Fruit fly (Drosophila melanogaster) whole organism, embryonic: ENCODE data around the gene CG7519.

ENCODE experiments used
- Antp ChIP-seq: fragments of 200-800 bp; sonication (Bioruptor generic); optimal IDR thresholded peaks from 3 replicates; lab custom pipeline; 2016; ENCODE audit warnings: missing biosample characterization, missing genetic modification characterization
- Asciz ChIP-seq: fragments of 200-800 bp; sonication (Bioruptor generic); optimal IDR thresholded peaks from 2 replicates; lab custom pipeline; 2017; ENCODE audit warnings: missing biosample characterization, mild to moderate bottlenecking, missing genetic modification characterization, missing genetic modification reagents
- Atf3 ChIP-seq: fragments of 200-800 bp; sonication (Bioruptor generic); optimal IDR thresholded peaks from 3 replicates; lab custom pipeline; 2016; ENCODE audit warnings: missing biosample characterization, missing genetic modification characterization
- B-H2 ChIP-seq: fragments of 200-800 bp; sonication (Bioruptor generic); optimal IDR thresholded peaks from 2 replicates; lab custom pipeline; 2018; ENCODE audit warnings: missing biosample characterization, mild to moderate bottlenecking, missing genetic modification characterization
- BtbVII ChIP-seq: fragments of 200-800 bp; sonication (Bioruptor generic); optimal IDR thresholded peaks from 3 replicates; lab custom pipeline; 2017; ENCODE audit warnings: missing biosample characterization, mild to moderate bottlenecking, missing genetic modification characterization
- CG11456 ChIP-seq: fragments of 200-800 bp; sonication (Bioruptor generic); IDR thresholded peaks from 3 replicates; pipeline ENCODE4 v1.3.6; 2022; ENCODE audit warnings: missing biosample characterization, missing genetic modification characterization
- CG13287 ChIP-seq: fragments of 200-800 bp; sonication (Bioruptor generic); IDR thresholded peaks from 2 replicates; pipeline ENCODE4 v1.3.6; 2022; ENCODE audit warnings: missing biosample characterization, missing genetic modification characterization; ENCODE audit not compliant: partially characterized antibody
- CG14014 ChIP-seq: fragments of 200-800 bp; sonication (Bioruptor generic); IDR thresholded peaks from 2 replicates; pipeline ENCODE4 v1.3.6; 2022; ENCODE audit warnings: missing biosample characterization, missing genetic modification characterization
- CG15479 ChIP-seq: fragments of 200-800 bp; sonication (Bioruptor generic); optimal IDR thresholded peaks from 3 replicates; lab custom pipeline; 2019; ENCODE audit warnings: missing biosample characterization, mild to moderate bottlenecking, missing genetic modification characterization, moderate library complexity
- CG16863 ChIP-seq: fragments of 200-800 bp; sonication (Bioruptor generic); optimal IDR thresholded peaks from 3 replicates; lab custom pipeline; 2016; ENCODE audit warnings: missing biosample characterization, missing genetic modification characterization
- CG17568 ChIP-seq: fragments of 200-800 bp; sonication (Bioruptor generic); optimal IDR thresholded peaks from 2 replicates; lab custom pipeline; 2018; ENCODE audit warnings: missing biosample characterization, mild to moderate bottlenecking, missing genetic modification characterization, moderate library complexity
- CG2875 ChIP-seq: fragments of 200-800 bp; sonication (Bioruptor generic); optimal IDR thresholded peaks from 2 replicates; lab custom pipeline; 2017; ENCODE audit warnings: missing biosample characterization, mild to moderate bottlenecking, missing genetic modification characterization, missing genetic modification reagents
- CG30020 ChIP-seq: fragments of 200-800 bp; optimal IDR thresholded peaks from 2 replicates; lab custom pipeline; 2019; ENCODE audit warnings: missing biosample characterization, mild to moderate bottlenecking, missing genetic modification characterization, moderate library complexity
- CG30431 ChIP-seq: fragments of 200-800 bp; sonication (Bioruptor generic); optimal IDR thresholded peaks from 2 replicates; lab custom pipeline; 2017; ENCODE audit warnings: missing biosample characterization, missing genetic modification characterization
- CG31388 ChIP-seq: fragments of 200-800 bp; sonication (Bioruptor generic); optimal IDR thresholded peaks from 2 replicates; lab custom pipeline; 2016; ENCODE audit warnings: missing biosample characterization, missing genetic modification characterization
- CG3163 ChIP-seq: fragments of 200-800 bp; sonication (Bioruptor generic); optimal IDR thresholded peaks from 3 replicates; lab custom pipeline; 2016; ENCODE audit warnings: missing biosample characterization, missing genetic modification characterization
- CG32772 ChIP-seq: fragments of 200-800 bp; sonication (Bioruptor generic); IDR thresholded peaks from 2 replicates; pipeline ENCODE4 v1.3.6; 2022; ENCODE audit warnings: missing biosample characterization, missing genetic modification characterization
- CG34376 ChIP-seq: fragments of 200-800 bp; sonication (Bioruptor generic); optimal IDR thresholded peaks from 2 replicates; lab custom pipeline; 2018; ENCODE audit warnings: missing biosample characterization, mild to moderate bottlenecking, missing genetic modification characterization
- CG3726 ChIP-seq: fragments of 200-800 bp; sonication (Bioruptor generic); IDR thresholded peaks from 3 replicates; pipeline ENCODE4, ENCODE4 v1.3.6; 2022; ENCODE audit warnings: missing biosample characterization, missing genetic modification characterization
- CG42726 ChIP-seq: fragments of 200-800 bp; sonication (Bioruptor generic); IDR thresholded peaks from 2 replicates; pipeline ENCODE4 v1.3.6; 2022; ENCODE audit warnings: missing biosample characterization, missing genetic modification characterization; ENCODE audit not compliant: partially characterized antibody
- CG6854 ChIP-seq: fragments of 200-800 bp; sonication (Bioruptor generic); optimal IDR thresholded peaks from 3 replicates; lab custom pipeline; 2017; ENCODE audit warnings: missing biosample characterization, mild to moderate bottlenecking, missing genetic modification characterization
- CG7357 ChIP-seq: fragments of 200-800 bp; sonication (Bioruptor generic); IDR thresholded peaks from 3 replicates; pipeline ENCODE4 v1.3.6; 2022; ENCODE audit warnings: missing biosample characterization, missing genetic modification characterization
- CG8290 ChIP-seq, 3 experiments: fragments of 200-800 bp; sonication (Bioruptor generic); optimal IDR thresholded peaks; 2 replicates each; lab custom pipeline; 2016 to 2019; ENCODE audit warnings: missing biosample characterization in 3 of 3, missing genetic modification characterization in 3 of 3, mild to moderate bottlenecking in 2 of 3, moderate library complexity in 1 of 3
- CG8388 ChIP-seq: fragments of 200-800 bp; sonication (Bioruptor generic); optimal IDR thresholded peaks from 2 replicates; lab custom pipeline; 2019; ENCODE audit warnings: missing biosample characterization, mild to moderate bottlenecking, missing genetic modification characterization, moderate library complexity
- CG8944 ChIP-seq: fragments of 200-800 bp; sonication (Bioruptor generic); optimal IDR thresholded peaks from 3 replicates; lab custom pipeline; 2016; ENCODE audit warnings: missing biosample characterization, missing genetic modification characterization
- D19B ChIP-seq: fragments of 200-800 bp; sonication (Bioruptor generic); optimal IDR thresholded peaks from 2 replicates; lab custom pipeline; 2017; ENCODE audit warnings: missing biosample characterization, mild to moderate bottlenecking, missing genetic modification characterization
- Dip3 ChIP-seq: fragments of 200-800 bp; sonication (Bioruptor generic); optimal IDR thresholded peaks from 3 replicates; lab custom pipeline; 2016; ENCODE audit warnings: missing biosample characterization, missing genetic modification characterization
- E2f1 ChIP-seq: fragments of 200-800 bp; sonication (Bioruptor generic); IDR thresholded peaks from 2 replicates; pipeline ENCODE4 v1.3.6; 2022; ENCODE audit warnings: missing biosample characterization, missing genetic modification characterization
- Gsc ChIP-seq: fragments of 200-800 bp; sonication (Bioruptor generic); IDR thresholded peaks from 2 replicates; pipeline ENCODE4 v1.3.6; 2022; ENCODE audit warnings: missing biosample characterization, missing genetic modification characterization
- H15 ChIP-seq: fragments of 200-800 bp; sonication (Bioruptor generic); IDR thresholded peaks from 3 replicates; pipeline ENCODE4 v1.3.6; 2022; ENCODE audit warnings: missing biosample characterization, missing genetic modification characterization
- Oli ChIP-seq: fragments of 200-800 bp; sonication (Bioruptor generic); optimal IDR thresholded peaks from 2 replicates; lab custom pipeline; 2018; ENCODE audit warnings: missing biosample characterization, mild to moderate bottlenecking, missing genetic modification characterization, moderate library complexity
- Xbp1 ChIP-seq: fragments of 200-800 bp; sonication (Bioruptor generic); optimal IDR thresholded peaks from 3 replicates; lab custom pipeline; 2016; ENCODE audit warnings: missing biosample characterization, mild to moderate bottlenecking, missing genetic modification characterization
- aop ChIP-seq: fragments of 200-800 bp; sonication (Bioruptor generic); IDR thresholded peaks from 2 replicates; pipeline ENCODE4 v1.3.6; 2022; ENCODE audit warnings: missing biosample characterization, missing genetic modification characterization
- cg ChIP-seq: fragments of 200-800 bp; sonication (Bioruptor generic); optimal IDR thresholded peaks from 3 replicates; lab custom pipeline; 2019; ENCODE audit warnings: missing biosample characterization, mild to moderate bottlenecking, missing genetic modification characterization, moderate library complexity
- crp ChIP-seq, 2 experiments: fragments of 200-800 bp; sonication (Bioruptor generic); optimal IDR thresholded peaks; 2 replicates in 1 of 2; 3 replicates in 1 of 2; lab custom pipeline; 2017; ENCODE audit warnings: missing biosample characterization in 2 of 2, missing genetic modification characterization in 2 of 2, mild to moderate bottlenecking in 1 of 2, moderate library complexity in 1 of 2
- emc ChIP-seq: fragments of 200-800 bp; sonication (Bioruptor generic); optimal IDR thresholded peaks from 2 replicates; lab custom pipeline; 2016; ENCODE audit warnings: missing biosample characterization, missing genetic modification characterization
- fd102C ChIP-seq: fragments of 200-800 bp; sonication (Bioruptor generic); optimal IDR thresholded peaks from 2 replicates; lab custom pipeline; 2018; ENCODE audit warnings: missing biosample characterization, mild to moderate bottlenecking, missing genetic modification characterization, moderate library complexity
- grau ChIP-seq: fragments of 200-800 bp; optimal IDR thresholded peaks from 3 replicates; lab custom pipeline; 2019; ENCODE audit warnings: missing biosample characterization, mild to moderate bottlenecking, missing genetic modification characterization, moderate library complexity
- her ChIP-seq: fragments of 200-800 bp; sonication (Bioruptor generic); optimal IDR thresholded peaks from 2 replicates; lab custom pipeline; 2016; ENCODE audit warnings: missing biosample characterization, missing genetic modification characterization
- insv ChIP-seq, 2 experiments: fragments of 200-800 bp; sonication (Bioruptor generic); optimal IDR thresholded peaks; 3 replicates each; lab custom pipeline; 2016 to 2018; ENCODE audit warnings: missing biosample characterization in 2 of 2, missing genetic modification characterization in 2 of 2
- inv ChIP-seq: fragments of 200-800 bp; sonication (Bioruptor generic); IDR thresholded peaks from 2 replicates; pipeline ENCODE4 v1.3.6; 2022; ENCODE audit warnings: missing biosample characterization, missing genetic modification characterization; ENCODE audit not compliant: partially characterized antibody
- lbe ChIP-seq: fragments of 200-800 bp; sonication (Bioruptor generic); optimal IDR thresholded peaks from 2 replicates; lab custom pipeline; 2016; ENCODE audit warnings: missing biosample characterization, mild to moderate bottlenecking, missing genetic modification characterization
- mam ChIP-seq: fragments of 200-800 bp; sonication (Bioruptor generic); optimal IDR thresholded peaks from 3 replicates; lab custom pipeline; 2016; ENCODE audit warnings: missing biosample characterization, missing genetic modification characterization
- pzg ChIP-seq: fragments of 200-800 bp; sonication (Bioruptor generic); optimal IDR thresholded peaks from 3 replicates; lab custom pipeline; 2018; ENCODE audit warnings: missing biosample characterization, mild to moderate bottlenecking, missing genetic modification characterization, moderate library complexity
- repo ChIP-seq: fragments of 200-800 bp; sonication (Bioruptor generic); optimal IDR thresholded peaks from 2 replicates; lab custom pipeline; 2016; ENCODE audit warnings: missing biosample characterization, missing genetic modification characterization
- slp2 ChIP-seq: fragments of 200-800 bp; sonication (Bioruptor generic); optimal IDR thresholded peaks from 2 replicates; lab custom pipeline; 2016; ENCODE audit warnings: missing biosample characterization, missing genetic modification characterization
- sr ChIP-seq: fragments of 200-800 bp; sonication (Bioruptor generic); IDR thresholded peaks from 3 replicates; pipeline ENCODE4 v1.3.6; 2022; ENCODE audit warnings: missing biosample characterization, missing genetic modification characterization
- tll ChIP-seq, 2 experiments: fragments of 200-800 bp in 1 of 2; fragments of >200 bp in 1 of 2; sonication (Bioruptor generic) in 1 of 2; optimal IDR thresholded peaks; 2 replicates each; lab custom pipeline; 2017 to 2019; ENCODE audit warnings: missing biosample characterization in 2 of 2, missing genetic modification characterization in 2 of 2, mild to moderate bottlenecking in 1 of 2, moderate library complexity in 1 of 2
- trh ChIP-seq: fragments of 200-800 bp; sonication (Bioruptor generic); optimal IDR thresholded peaks from 2 replicates; lab custom pipeline; 2016; ENCODE audit warnings: missing biosample characterization, missing genetic modification characterization
- z ChIP-seq: fragments of 200-800 bp; sonication (Bioruptor generic); IDR thresholded peaks from 3 replicates; pipeline ENCODE4 v1.3.6; 2022; ENCODE audit warnings: missing biosample characterization, missing genetic modification characterization
- zen2 ChIP-seq: fragments of 200-800 bp; sonication (Bioruptor generic); IDR thresholded peaks from 3 replicates; pipeline ENCODE4 v1.3.6; 2022; ENCODE audit warnings: missing biosample characterization, missing genetic modification characterization; ENCODE audit not compliant: partially characterized antibody

The CG7519 gene

dm6 chr3L:21536857-21537256 lies 44.0 kb downstream of the CG7519 start, which contains the start of gene Rpn10 (continued):
- TF ChIP-seq Atf3 (GFP tag; lab: Kevin White, UChicago): no peak
- TF ChIP-seq zen2: peak; percentile 96
- no peak for TF ChIP-seq Gsc (GFP tag; lab: Robert Waterston, UW)
- peak; percentile 40 for TF ChIP-seq CG8388 (GFP tag; lab: Kevin White, UChicago)
- no peak for TF ChIP-seq CG31388 (GFP tag; lab: Kevin White, UChicago)
- peak; percentile 97 for TF ChIP-seq inv (GFP tag; lab: Robert Waterston, UW)
- TF ChIP-seq D19B (GFP tag; lab: Kevin White, UChicago): no peak
- no peak for TF ChIP-seq CG30431 (GFP tag; lab: Kevin White, UChicago)
- no peak for TF ChIP-seq insv (GFP tag; optimal IDR thresholded peaks at IDR 0.05; lab: Kevin White, UChicago)
- no peak for TF ChIP-seq CG34376 (GFP tag; lab: Kevin White, UChicago)
- TF ChIP-seq Oli: no peak
- TF ChIP-seq E2f1 (GFP tag; lab: Robert Waterston, UW): no peak
- no peak for TF ChIP-seq CG3726 (GFP tag; lab: Robert Waterston, UW)
- TF ChIP-seq CG16863 (GFP tag; lab: Kevin White, UChicago): no peak
- TF ChIP-seq Dip3: peak; percentile 21
- no peak for TF ChIP-seq fd102C (GFP tag; lab: Kevin White, UChicago)
- TF ChIP-seq sr (GFP tag; lab: Robert Waterston, UW): no peak
- no peak for TF ChIP-seq cg (GFP tag; lab: Kevin White, UChicago)
- peak; percentile 29 for TF ChIP-seq Antp (GFP tag; lab: Kevin White, UChicago)
- no peak for TF ChIP-seq BtbVII (GFP tag; lab: Kevin White, UChicago)
- TF ChIP-seq tll (GFP tag; optimal IDR thresholded peaks at IDR 0.05; lab: Kevin White, UChicago): no peak
- no peak for TF ChIP-seq slp2 (GFP tag; lab: Kevin White, UChicago)
- TF ChIP-seq crp (GFP tag; optimal IDR thresholded peaks at IDR 0.05; lab: Kevin White, UChicago): no peak
- no peak for TF ChIP-seq CG3163 (GFP tag; lab: Kevin White, UChicago)
- peak; percentile 5 for TF ChIP-seq CG8944 (GFP tag; lab: Kevin White, UChicago)
- TF ChIP-seq emc (GFP tag; lab: Kevin White, UChicago): no peak
- TF ChIP-seq aop: no peak
- TF ChIP-seq CG15479: no peak
- no peak for TF ChIP-seq grau (tag; lab: Kevin White, UChicago)
- no peak for TF ChIP-seq lbe (GFP tag; lab: Kevin White, UChicago)
- no peak for TF ChIP-seq CG11456 (GFP tag; lab: Robert Waterston, UW)
- TF ChIP-seq mam (GFP tag; lab: Kevin White, UChicago): peak; percentile 38
- no peak for TF ChIP-seq CG32772 (GFP tag; lab: Robert Waterston, UW)
- no peak for TF ChIP-seq z (GFP tag; lab: Robert Waterston, UW)
- peak; percentile 98 for TF ChIP-seq CG42726 (GFP tag; lab: Robert Waterston, UW)
- no peak for TF ChIP-seq CG7357 (GFP tag; lab: Robert Waterston, UW)
- no peak for TF ChIP-seq her (GFP tag; lab: Kevin White, UChicago)
- TF ChIP-seq CG14014: peak; percentile 49; the same call in 1 of the 2 replicates
- no peak for TF ChIP-seq CG6854 (GFP tag; lab: Kevin White, UChicago)
- TF ChIP-seq pzg: peak; percentile 94
- TF ChIP-seq repo (GFP tag; lab: Kevin White, UChicago): peak; percentile 28
- peak; percentile 58 for TF ChIP-seq Xbp1 (GFP tag; lab: Kevin White, UChicago)
- peak; percentile 85 for TF ChIP-seq CG30020 (tag; lab: Kevin White, UChicago)
- TF ChIP-seq CG17568 (GFP tag; lab: Kevin White, UChicago): no peak
- no peak for TF ChIP-seq H15 (GFP tag; lab: Robert Waterston, UW)
- no peak for TF ChIP-seq Asciz (GFP tag; lab: Kevin White, UChicago)
- no peak for TF ChIP-seq CG2875 (GFP tag; lab: Kevin White, UChicago)
- peak; percentile 46 for TF ChIP-seq B-H2 (GFP tag; lab: Kevin White, UChicago)
- TF ChIP-seq CG13287: peak; percentile 98
- TF ChIP-seq CG8290 (GFP tag; optimal IDR thresholded peaks at IDR 0.05; lab: Kevin White, UChicago): peak; percentile 50
- peak in 1 of 2 experiments; percentile 66 for TF ChIP-seq CG8290 (tag; optimal IDR thresholded peaks at IDR 0.05; lab: Kevin White, UChicago)
- no peak for TF ChIP-seq trh (GFP tag; lab: Kevin White, UChicago)
